Fruit fly (Drosophila melanogaster): ENCODE measurements around the gene gnu.

Gene gnu

DNA sequence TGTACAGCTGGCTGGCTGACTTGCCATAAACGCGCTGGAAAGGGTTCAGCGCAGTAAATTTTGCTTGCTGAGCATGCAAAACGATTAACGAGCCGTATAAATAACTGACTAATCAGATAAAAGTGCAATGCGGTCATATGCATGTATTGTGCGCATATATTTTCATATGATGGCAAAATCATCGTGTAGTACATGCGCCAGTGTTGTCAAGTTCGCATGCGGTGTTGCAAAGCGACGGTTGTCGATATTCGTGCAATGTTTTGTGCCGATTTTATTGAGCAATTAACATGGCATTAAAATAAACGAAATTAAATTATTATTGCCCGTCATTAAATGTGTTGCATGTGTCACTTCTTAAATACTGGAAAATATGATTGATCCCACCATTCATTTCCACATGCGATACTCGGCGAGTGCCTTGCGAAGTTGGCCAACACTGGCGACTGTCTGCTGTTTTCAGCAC is 13.0 kb downstream of the gnu start (continued):
- TF ChIP-seq CG4328 (GFP tag; optimal IDR thresholded peaks at IDR 0.05) (peak; percentile 28), Hr39 (optimal IDR thresholded peaks at IDR 0.05) (peak; percentile 72), CG30403 (GFP tag; optimal IDR thresholded peaks at IDR 0.05) (peak; percentile 83), repo (GFP tag; optimal IDR thresholded peaks at IDR 0.05) (peak; percentile 81), onecut (GFP tag; IDR thresholded peaks at IDR 0.05) (peak; percentile 22; the same call in 1 of the 2 replicates), ash1 (GFP tag; optimal IDR thresholded peaks at IDR 0.05) (no peak), TFAM (GFP tag; optimal IDR thresholded peaks at IDR 0.05) (no peak), sob (GFP tag; IDR thresholded peaks at IDR 0.05) (peak; percentile 91), hkb (optimal IDR thresholded peaks at IDR 0.05) (peak; percentile 47), hkb (GFP tag; IDR thresholded peaks at IDR 0.05) (peak; percentile 69), yki (optimal IDR thresholded peaks at IDR 0.05) (no peak), CG10565 (GFP tag; optimal IDR thresholded peaks at IDR 0.05) (peak; percentile 4), nerfin-1 (tag; optimal IDR thresholded peaks at IDR 0.05) (no peak), CG14014 (GFP tag; IDR thresholded peaks at IDR 0.05) (peak; percentile 54; the same call in 1 of the 2 replicates), disco-r (GFP tag; optimal IDR thresholded peaks at IDR 0.05) (peak; percentile 76), Dip3 (GFP tag; optimal IDR thresholded peaks at IDR 0.05) (peak; percentile 87), dpn (GFP tag; optimal IDR thresholded peaks at IDR 0.05) (peak; percentile 89), Nf-YB (GFP tag; optimal IDR thresholded peaks at IDR 0.05) (no peak), HLH54F (GFP tag; optimal IDR thresholded peaks at IDR 0.05) (peak; percentile 91), CG17361 (GFP tag; IDR thresholded peaks at IDR 0.05) (peak; percentile 72), CG6272 (GFP tag; IDR thresholded peaks at IDR 0.05) (peak; percentile 77; the same call in 1 of the 2 replicates), CG8089 (GFP tag; optimal IDR thresholded peaks at IDR 0.05) (peak; percentile 64), Hmx (GFP tag; optimal IDR thresholded peaks at IDR 0.05) (peak; percentile 66), lab (GFP tag; optimal IDR thresholded peaks at IDR 0.05) (peak; percentile 88), fru (optimal IDR thresholded peaks at IDR 0.05) (no peak), ind (GFP tag; optimal IDR thresholded peaks at IDR 0.05) (peak; percentile 82), CG11085 (GFP tag; IDR thresholded peaks at IDR 0.05) (peak; percentile 71), ftz-f1 (GFP tag; optimal IDR thresholded peaks at IDR 0.05) (peak; percentile 37), prd (optimal IDR thresholded peaks at IDR 0.05) (no peak), prd (GFP tag; IDR thresholded peaks at IDR 0.05) (peak; percentile 86), btn (GFP tag; optimal IDR thresholded peaks at IDR 0.05) (peak; percentile 56), CG12769 (tag; optimal IDR thresholded peaks at IDR 0.05) (no peak), CG3726 (GFP tag; IDR thresholded peaks at IDR 0.05) (0 out of 3 replicates have a peak, but pooled peaks have one; percentile 20), klu (GFP tag; IDR thresholded peaks at IDR 0.05) (peak; percentile 82), Blimp-1 (GFP tag; optimal IDR thresholded peaks at IDR 0.05) (no peak)

DNA sequence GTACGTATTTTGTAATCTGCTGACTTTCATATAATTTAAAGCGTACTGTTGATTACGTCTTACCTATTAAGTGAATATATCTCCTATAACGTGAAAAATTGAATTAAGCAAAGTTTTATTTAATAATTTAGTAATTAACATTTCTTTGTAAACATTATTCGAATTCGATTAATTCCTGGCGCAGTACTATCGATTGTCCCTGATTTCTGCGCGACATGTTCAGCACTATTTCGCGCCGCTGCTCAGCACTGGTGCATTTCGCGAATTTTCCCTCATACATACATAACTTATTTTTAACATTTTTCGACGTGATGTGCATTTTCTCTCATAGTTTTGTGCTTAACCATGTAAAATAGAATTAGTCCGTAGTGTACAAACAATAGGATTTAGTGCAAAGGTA is 13.5 kb downstream of the gnu start, which contains the start of gene Helz:
TSS of gene Helz (plus strand) at position 260 of the 400 bp plus-strand sequence.
- TF ChIP-seq CG13775 (GFP tag; optimal IDR thresholded peaks at IDR 0.05) (no peak), Dip3 (GFP tag; optimal IDR thresholded peaks at IDR 0.05) (peak; percentile 17), CG17186 (GFP tag; optimal IDR thresholded peaks at IDR 0.05) (no peak), Stat92E (GFP tag; optimal IDR thresholded peaks at IDR 0.05) (no peak), esg (GFP tag; conservative IDR thresholded peaks at IDR 0.05) (no peak), Abd-B (GFP tag; optimal IDR thresholded peaks at IDR 0.05) (no peak), HmgD (GFP tag; optimal IDR thresholded peaks at IDR 0.05) (no peak), Tbp (GFP tag; optimal IDR thresholded peaks at IDR 0.05) (no peak), Bteb2 (GFP tag; optimal IDR thresholded peaks at IDR 0.05) (no peak), sr (GFP tag; IDR thresholded peaks at IDR 0.05) (no peak), CG9932 (GFP tag; IDR thresholded peaks at IDR 0.05) (peak; percentile 69), so (GFP tag; IDR thresholded peaks at IDR 0.05) (no peak), inv (GFP tag; IDR thresholded peaks at IDR 0.05; ENCODE audit: partially characterized antibody) (no peak), CG11695 (GFP tag; IDR thresholded peaks at IDR 0.05) (no peak), klu (GFP tag; IDR thresholded peaks at IDR 0.05) (no peak), sqz (GFP tag; optimal IDR thresholded peaks at IDR 0.05) (no peak), bcd (GFP tag; optimal IDR thresholded peaks at IDR 0.05) (no peak), YL-1 (GFP tag; optimal IDR thresholded peaks at IDR 0.05) (no peak), corto (GFP tag; optimal IDR thresholded peaks at IDR 0.05) (no peak), pzg (GFP tag; optimal IDR thresholded peaks at IDR 0.05) (peak; percentile 59), CG17829 (tag; optimal IDR thresholded peaks at IDR 0.05) (no peak)

Data from whole organism, embryonic.